Fruit fly (Drosophila melanogaster) whole organism, embryonic: ENCODE measurements around the gene CG16854.
A peak's percentile ranks its signal among the peaks of the same experiment; 100 is the strongest.

Experiments
- Abd-B ChIP-seq: fragments of 200-800 bp; sonication (Bioruptor generic); optimal IDR thresholded peaks from 2 replicates; lab custom pipeline; 2018; ENCODE audit warnings: missing biosample characterization, mild to moderate bottlenecking, missing genetic modification characterization, moderate library complexity
- Antp ChIP-seq: fragments of 200-800 bp; sonication (Bioruptor generic); optimal IDR thresholded peaks from 3 replicates; lab custom pipeline; 2016; ENCODE audit warnings: missing biosample characterization, missing genetic modification characterization
- CG10267 ChIP-seq: fragments of 200-800 bp; sonication (Bioruptor generic); optimal IDR thresholded peaks from 2 replicates; lab custom pipeline; 2018; ENCODE audit warnings: missing biosample characterization, mild to moderate bottlenecking, missing genetic modification characterization, moderate library complexity
- CG10274 ChIP-seq: fragments of 200-800 bp; sonication (Bioruptor generic); optimal IDR thresholded peaks from 3 replicates; lab custom pipeline; 2017; ENCODE audit warnings: missing biosample characterization, mild to moderate bottlenecking, missing genetic modification characterization
- CG11723 ChIP-seq: fragments of 200-800 bp; sonication (Bioruptor generic); optimal IDR thresholded peaks from 2 replicates; lab custom pipeline; 2017; ENCODE audit warnings: missing biosample characterization, mild to moderate bottlenecking, missing genetic modification characterization
- CG12236 ChIP-seq: fragments of 200-800 bp; sonication (Bioruptor generic); optimal IDR thresholded peaks from 2 replicates; lab custom pipeline; 2016; ENCODE audit warnings: missing biosample characterization, missing genetic modification characterization
- CG12391 ChIP-seq: fragments of 200-800 bp; sonication (Bioruptor generic); optimal IDR thresholded peaks from 3 replicates; lab custom pipeline; 2018; ENCODE audit warnings: missing biosample characterization, mild to moderate bottlenecking, missing genetic modification characterization, moderate library complexity
- CG16815 ChIP-seq: fragments of 200-800 bp; sonication (Bioruptor generic); optimal IDR thresholded peaks from 3 replicates; lab custom pipeline; 2017; ENCODE audit warnings: missing biosample characterization, mild to moderate bottlenecking, missing genetic modification characterization
- CG17829 ChIP-seq: fragments of 200-800 bp; optimal IDR thresholded peaks from 2 replicates; lab custom pipeline; 2019; ENCODE audit warnings: missing biosample characterization, mild to moderate bottlenecking, missing genetic modification characterization, moderate library complexity
- CG31224 ChIP-seq: fragments of 200-800 bp; sonication (Bioruptor generic); IDR thresholded peaks from 2 replicates; pipeline ENCODE4 v1.3.6; 2022; ENCODE audit warnings: missing biosample characterization, missing genetic modification characterization
- CG5180 ChIP-seq: fragments of 200-800 bp; sonication (Bioruptor generic); optimal IDR thresholded peaks from 3 replicates; lab custom pipeline; 2017; ENCODE audit warnings: missing biosample characterization, missing genetic modification characterization, mild to moderate bottlenecking, moderate library complexity, missing genetic modification reagents
- CG7372 ChIP-seq: fragments of 200-800 bp; sonication (Bioruptor generic); IDR thresholded peaks from 2 replicates; pipeline ENCODE4 v1.3.6; 2022; ENCODE audit warnings: missing biosample characterization, missing genetic modification characterization
- CG8281 ChIP-seq: fragments of 200-800 bp; sonication (Bioruptor generic); optimal IDR thresholded peaks from 2 replicates; lab custom pipeline; 2018; ENCODE audit warnings: missing biosample characterization, mild to moderate bottlenecking, missing genetic modification characterization, moderate library complexity
- CG9437 ChIP-seq: fragments of 200-800 bp; sonication (Bioruptor generic); optimal IDR thresholded peaks from 2 replicates; lab custom pipeline; 2018; ENCODE audit warnings: missing biosample characterization, mild to moderate bottlenecking, missing genetic modification characterization
- CkIIα-i1 ChIP-seq: fragments of 200-800 bp; sonication (Bioruptor generic); IDR thresholded peaks from 2 replicates; pipeline ENCODE4 v1.3.6; 2022; ENCODE audit warnings: missing biosample characterization, missing genetic modification characterization
- CoRest ChIP-seq: fragments of 200-800 bp; sonication (Bioruptor generic); optimal IDR thresholded peaks from 3 replicates; lab custom pipeline; 2018; ENCODE audit warnings: missing biosample characterization, mild to moderate bottlenecking, missing genetic modification characterization, moderate library complexity
- Deaf1 ChIP-seq: fragments of 200-800 bp; optimal IDR thresholded peaks from 3 replicates; lab custom pipeline; 2019; ENCODE audit warnings: missing biosample characterization, mild to moderate bottlenecking, missing genetic modification characterization, moderate library complexity
- Doc3 ChIP-seq: fragments of 200-800 bp; sonication (Bioruptor generic); IDR thresholded peaks from 3 replicates; pipeline ENCODE4 v1.3.6; 2022; ENCODE audit warnings: missing biosample characterization, missing genetic modification characterization; ENCODE audit not compliant: partially characterized antibody
- H2.0 ChIP-seq: fragments of 200-800 bp; sonication (Bioruptor generic); IDR thresholded peaks from 2 replicates; pipeline ENCODE4 v1.3.6; 2022; ENCODE audit warnings: missing biosample characterization, missing genetic modification characterization
- HLH3B ChIP-seq: fragments of 200-800 bp; sonication (Bioruptor generic); IDR thresholded peaks from 2 replicates; pipeline ENCODE4 v1.3.6; 2022; ENCODE audit warnings: missing biosample characterization, missing genetic modification characterization
- Hey ChIP-seq: fragments of 200-800 bp; sonication (Bioruptor generic); optimal IDR thresholded peaks from 3 replicates; lab custom pipeline; 2018; ENCODE audit warnings: missing biosample characterization, mild to moderate bottlenecking, missing genetic modification characterization
- Lim3 ChIP-seq: fragments of 200-800 bp; sonication (Bioruptor generic); IDR thresholded peaks from 2 replicates; pipeline ENCODE4 v1.3.6; 2022; ENCODE audit warnings: missing biosample characterization, missing genetic modification characterization
- Nf-YC ChIP-seq: fragments of 200-800 bp; optimal IDR thresholded peaks from 3 replicates; lab custom pipeline; 2019; ENCODE audit warnings: missing biosample characterization, mild to moderate bottlenecking, missing genetic modification characterization, moderate library complexity
- Pdp1 ChIP-seq, 2 experiments: fragments of 200-800 bp; sonication (Bioruptor generic); optimal IDR thresholded peaks; 3 replicates each; lab custom pipeline; 2016; ENCODE audit warnings: missing biosample characterization in 2 of 2, missing genetic modification characterization in 2 of 2, mild to moderate bottlenecking in 1 of 2, moderate library complexity in 1 of 2
- Rfx ChIP-seq: fragments of 200-800 bp; sonication (Bioruptor generic); IDR thresholded peaks from 2 replicates; pipeline ENCODE4 v1.3.6; 2022; ENCODE audit warnings: missing biosample characterization, missing genetic modification characterization
- Rx ChIP-seq: fragments of 200-800 bp; sonication (Bioruptor generic); IDR thresholded peaks from 2 replicates; pipeline ENCODE4 v1.3.6; 2022; ENCODE audit warnings: missing biosample characterization, missing genetic modification characterization
- Sry-β ChIP-seq: fragments of 200-800 bp; sonication (Bioruptor generic); optimal IDR thresholded peaks from 2 replicates; lab custom pipeline; 2018; ENCODE audit warnings: missing biosample characterization, mild to moderate bottlenecking, missing genetic modification characterization, moderate library complexity
- Taf1 ChIP-seq: fragments of 200-800 bp; sonication (Bioruptor generic); IDR thresholded peaks from 2 replicates; pipeline ENCODE4 v1.3.6; 2022; ENCODE audit warnings: missing biosample characterization, missing genetic modification characterization
- Tbp ChIP-seq: fragments of >200 bp; optimal IDR thresholded peaks from 2 replicates; lab custom pipeline; 2018; ENCODE audit warnings: missing biosample characterization, missing genetic modification characterization
- Vsx1 ChIP-seq: fragments of 200-800 bp; sonication (Bioruptor generic); optimal IDR thresholded peaks from 2 replicates; lab custom pipeline; 2017; ENCODE audit warnings: missing biosample characterization, mild to moderate bottlenecking, missing genetic modification characterization, missing genetic modification reagents
- ash1 ChIP-seq: fragments of 200-800 bp; sonication (Bioruptor generic); optimal IDR thresholded peaks from 2 replicates; lab custom pipeline; 2018; ENCODE audit warnings: missing biosample characterization, mild to moderate bottlenecking, missing genetic modification characterization
- btn ChIP-seq: fragments of 200-800 bp; sonication (Bioruptor generic); optimal IDR thresholded peaks from 2 replicates; lab custom pipeline; 2016; ENCODE audit warnings: missing biosample characterization, missing genetic modification characterization
- chif ChIP-seq, 2 experiments: fragments of 200-800 bp; sonication (Bioruptor generic); optimal IDR thresholded peaks; 3 replicates each; lab custom pipeline; 2016; ENCODE audit warnings: missing biosample characterization in 2 of 2, missing genetic modification characterization in 2 of 2
- chm ChIP-seq: fragments of 200-800 bp; sonication (Bioruptor generic); IDR thresholded peaks from 2 replicates; pipeline ENCODE4 v1.3.6; 2022; ENCODE audit warnings: missing biosample characterization, missing genetic modification characterization
- esg ChIP-seq: fragments of 200-800 bp; sonication (Bioruptor generic); conservative IDR thresholded peaks from 2 replicates; pipeline ENCODE4 v1.3.6; 2022; ENCODE audit warnings: missing biosample characterization, missing genetic modification characterization
- eyg ChIP-seq: fragments of 200-800 bp; sonication (Bioruptor generic); optimal IDR thresholded peaks from 3 replicates; lab custom pipeline; 2016; ENCODE audit warnings: missing biosample characterization, missing genetic modification characterization
- ftz-f1 ChIP-seq: fragments of 200-800 bp; sonication (Bioruptor generic); optimal IDR thresholded peaks from 2 replicates; lab custom pipeline; 2016; ENCODE audit warnings: missing biosample characterization, missing genetic modification characterization
- gfzf ChIP-seq: fragments of 200-800 bp; sonication (Bioruptor generic); optimal IDR thresholded peaks from 2 replicates; lab custom pipeline; 2016; ENCODE audit warnings: missing biosample characterization, mild to moderate bottlenecking, missing genetic modification characterization, moderate library complexity
- kah ChIP-seq: fragments of 200-800 bp; sonication (Bioruptor generic); optimal IDR thresholded peaks from 2 replicates; lab custom pipeline; 2018; ENCODE audit warnings: missing biosample characterization, mild to moderate bottlenecking, missing genetic modification characterization
- lola ChIP-seq, 3 experiments: fragments of >200 bp in 2 of 3; fragments of 200-800 bp in 1 of 3; sonication (Bioruptor generic) in 1 of 3; optimal IDR thresholded peaks; 2 replicates each; lab custom pipeline; 2017 to 2019; ENCODE audit warnings: missing biosample characterization in 3 of 3, missing genetic modification characterization in 3 of 3, mild to moderate bottlenecking in 1 of 3, moderate library complexity in 1 of 3
- nerfin-2 ChIP-seq: fragments of 200-800 bp; sonication (Bioruptor generic); IDR thresholded peaks from 2 replicates; pipeline ENCODE4 v1.3.6; 2022; ENCODE audit warnings: missing biosample characterization, missing genetic modification characterization; ENCODE audit not compliant: partially characterized antibody
- onecut ChIP-seq: fragments of 200-800 bp; sonication (Bioruptor generic); IDR thresholded peaks from 2 replicates; pipeline ENCODE4 v1.3.6; 2022; ENCODE audit warnings: missing biosample characterization, missing genetic modification characterization
- pan ChIP-seq, 4 experiments: fragments of >200 bp in 3 of 4; fragments of 200-800 bp in 1 of 4; sonication (Bioruptor generic) in 1 of 4; optimal IDR thresholded peaks in 3 of 4; IDR thresholded peaks in 1 of 4; 2 replicates each; pipeline versions ENCODE4 v1.3.6 to Lab custom; 2017 to 2022; ENCODE audit warnings: missing biosample characterization in 2 of 4, missing genetic modification characterization in 2 of 4, mixed read lengths in 1 of 4
- pum ChIP-seq: fragments of 200-800 bp; sonication (Bioruptor generic); optimal IDR thresholded peaks from 2 replicates; lab custom pipeline; 2016; ENCODE audit warnings: missing biosample characterization, missing genetic modification characterization
- tin ChIP-seq: fragments of 200-800 bp; sonication (Bioruptor generic); optimal IDR thresholded peaks from 3 replicates; lab custom pipeline; 2016; ENCODE audit warnings: missing biosample characterization, missing genetic modification characterization
- tll ChIP-seq, 2 experiments: fragments of 200-800 bp in 1 of 2; fragments of >200 bp in 1 of 2; sonication (Bioruptor generic) in 1 of 2; optimal IDR thresholded peaks; 2 replicates each; lab custom pipeline; 2017 to 2019; ENCODE audit warnings: missing biosample characterization in 2 of 2, missing genetic modification characterization in 2 of 2, mild to moderate bottlenecking in 1 of 2, moderate library complexity in 1 of 2
- trh ChIP-seq: fragments of 200-800 bp; sonication (Bioruptor generic); optimal IDR thresholded peaks from 2 replicates; lab custom pipeline; 2016; ENCODE audit warnings: missing biosample characterization, missing genetic modification characterization
- tx ChIP-seq: fragments of 200-800 bp; sonication (Bioruptor generic); optimal IDR thresholded peaks from 2 replicates; lab custom pipeline; 2016; ENCODE audit warnings: missing biosample characterization, missing genetic modification characterization
- vnd ChIP-seq: fragments of 200-800 bp; sonication (Bioruptor generic); IDR thresholded peaks from 3 replicates; pipeline ENCODE4 v1.3.6; 2022; ENCODE audit warnings: missing biosample characterization, missing genetic modification characterization; ENCODE audit not compliant: partially characterized antibody

The CG16854 gene

DNA sequence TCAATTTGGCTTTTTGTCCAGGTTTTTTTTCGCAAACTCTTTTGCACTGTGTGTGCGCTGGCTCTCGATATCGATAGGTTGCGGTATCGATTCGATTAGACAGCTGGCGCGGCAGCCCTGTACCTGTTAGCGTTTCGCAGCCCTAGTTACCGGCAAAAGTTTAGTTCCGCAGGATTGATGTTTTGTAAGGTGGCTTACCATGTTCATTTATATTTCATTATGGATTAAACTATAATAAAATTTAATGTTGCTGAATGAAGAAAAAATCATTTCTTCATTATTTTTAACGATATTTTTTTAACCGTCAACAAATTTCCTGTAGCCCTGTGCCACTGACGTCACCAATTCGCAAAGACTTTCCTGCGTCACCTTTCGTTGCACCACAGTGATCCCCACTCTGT, 20.0 kb downstream of the CG16854 start, which contains the start of gene Reps (continued):
- peak; percentile 96 for TF ChIP-seq Antp (GFP tag; lab: Kevin White, UChicago)
- TF ChIP-seq Vsx1 (GFP tag; lab: Kevin White, UChicago), result no peak
- TF ChIP-seq trh (GFP tag; lab: Kevin White, UChicago), result peak; percentile 98
- TF ChIP-seq H2.0 (GFP tag; lab: Robert Waterston, UW), result peak; percentile 98
- no peak for TF ChIP-seq Deaf1 (tag; lab: Kevin White, UChicago)
- peak; percentile 99 for TF ChIP-seq tin (GFP tag; lab: Kevin White, UChicago)
- TF ChIP-seq kah, result peak; percentile 94
- TF ChIP-seq chif (GFP tag; optimal IDR thresholded peaks at IDR 0.05; lab: Kevin White, UChicago), result peak; percentile 98 to 99
- peak; percentile 38 for TF ChIP-seq gfzf
- peak; percentile 92 for TF ChIP-seq CG9437 (GFP tag; lab: Kevin White, UChicago)
- TF ChIP-seq CG10267 (tag; lab: Kevin White, UChicago), result peak; percentile 96
- peak; percentile 84 for TF ChIP-seq ftz-f1
- peak; percentile 94 for TF ChIP-seq btn (GFP tag; lab: Kevin White, UChicago)
- peak; percentile 97 for TF ChIP-seq Taf1 (GFP tag; lab: Robert Waterston, UW)
- peak; percentile 97 for TF ChIP-seq CG11723 (GFP tag; lab: Kevin White, UChicago)
- peak; percentile 98 for TF ChIP-seq pum (GFP tag; lab: Kevin White, UChicago)
- no peak for TF ChIP-seq pan (optimal IDR thresholded peaks at IDR 0.05; lab: Kevin White, UChicago)
- TF ChIP-seq pan (GFP tag; optimal IDR thresholded peaks at IDR 0.05 in 1 of 2, IDR thresholded peaks at IDR 0.05 in 1 of 2), result peak in 1 of 2 experiments; percentile 99
- peak; percentile 99 for TF ChIP-seq CG12391 (tag; lab: Kevin White, UChicago)
- peak; percentile 89 for TF ChIP-seq CG5180 (GFP tag; lab: Kevin White, UChicago)
- TF ChIP-seq chm, result peak; percentile 98
- TF ChIP-seq CoRest (tag; lab: Kevin White, UChicago), result peak; percentile 99
- TF ChIP-seq lola (GFP tag; optimal IDR thresholded peaks at IDR 0.05; lab: Kevin White, UChicago), result peak in 1 of 3 experiments; percentile 99
- no peak for TF ChIP-seq Tbp (GFP tag; lab: Kevin White, UChicago)
- TF ChIP-seq esg (GFP tag; lab: Robert Waterston, UW), result peak; percentile 99
- peak; percentile 98 to 99 for TF ChIP-seq Pdp1 (GFP tag; optimal IDR thresholded peaks at IDR 0.05; lab: Kevin White, UChicago)
- TF ChIP-seq Nf-YC (tag; lab: Kevin White, UChicago), result peak; percentile 88
- peak; percentile 98 for TF ChIP-seq Rx (GFP tag; lab: Robert Waterston, UW)
- peak; percentile 99 for TF ChIP-seq Abd-B
- peak; percentile 96 for TF ChIP-seq Lim3 (GFP tag; lab: Robert Waterston, UW)
- peak; percentile 93 for TF ChIP-seq CkIIα-i1 (GFP tag; lab: Robert Waterston, UW)
- peak; percentile 86 for TF ChIP-seq Hey
- peak; percentile 52; the same call in 2 of the 3 replicates for TF ChIP-seq vnd (GFP tag; lab: Robert Waterston, UW)
- TF ChIP-seq Sry-β (GFP tag; lab: Kevin White, UChicago), result peak; percentile 73
- peak; percentile 57 for TF ChIP-seq ash1 (GFP tag; lab: Kevin White, UChicago)
- TF ChIP-seq CG8281 (tag; lab: Kevin White, UChicago), result peak; percentile 90
- TF ChIP-seq CG10274, result peak; percentile 92
- peak; percentile 49; the same call in 1 of the 3 replicates for TF ChIP-seq Doc3 (GFP tag; lab: Robert Waterston, UW)
- TF ChIP-seq tll (GFP tag; optimal IDR thresholded peaks at IDR 0.05; lab: Kevin White, UChicago), result peak; percentile 75 to 82
- peak; percentile 99 for TF ChIP-seq CG7372 (GFP tag; lab: Robert Waterston, UW)
- TF ChIP-seq CG16815, result peak; percentile 99
- TF ChIP-seq Rfx, result peak; percentile 99
- TF ChIP-seq eyg, result peak; percentile 92
- peak; percentile 97 for TF ChIP-seq CG31224
- peak; percentile 99 for TF ChIP-seq CG17829 (tag; lab: Kevin White, UChicago)
- TF ChIP-seq tx (GFP tag; lab: Kevin White, UChicago), result peak; percentile 96
- peak; percentile 99 for TF ChIP-seq HLH3B (GFP tag; lab: Robert Waterston, UW)
- TF ChIP-seq onecut (GFP tag; lab: Robert Waterston, UW), result peak; percentile 95
- TF ChIP-seq nerfin-2, result peak; percentile 68
- peak; percentile 92 for TF ChIP-seq CG12236 (GFP tag; lab: Kevin White, UChicago)
